Fruit fly (Drosophila melanogaster): ENCODE data around the gene CG1503.

The CG1503 gene

DNA sequence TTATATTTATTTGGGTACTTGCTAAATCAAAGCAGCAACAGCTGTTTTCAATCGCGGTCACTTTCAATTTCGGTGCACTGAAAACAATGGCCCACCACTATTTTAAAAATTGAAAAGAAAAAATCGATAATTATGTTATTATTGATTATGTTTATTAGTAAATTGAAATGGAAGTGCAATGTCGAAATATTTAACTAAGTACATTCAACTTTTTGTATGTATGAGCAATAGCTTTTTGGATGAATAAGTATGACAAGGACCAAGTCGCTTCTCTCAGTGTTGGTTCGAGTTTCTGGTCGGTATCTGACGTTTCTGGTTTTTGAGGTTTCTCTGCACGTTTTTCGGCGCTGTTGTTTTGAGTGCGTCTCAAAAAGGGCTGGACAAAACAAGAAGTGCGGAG is 18.0 kb upstream of the CG1503 start (continued):
- TF ChIP-seq CG4282 (GFP tag; optimal IDR thresholded peaks at IDR 0.05) (no peak), abd-A (tag; optimal IDR thresholded peaks at IDR 0.05) (no peak), Rx (GFP tag; IDR thresholded peaks at IDR 0.05) (peak; percentile 13; the same call in 1 of the 2 replicates), trh (GFP tag; optimal IDR thresholded peaks at IDR 0.05) (peak; percentile 44), CG13424 (tag; optimal IDR thresholded peaks at IDR 0.05) (peak; percentile 74), pfk (GFP tag; optimal IDR thresholded peaks at IDR 0.05) (no peak), ems (GFP tag; optimal IDR thresholded peaks at IDR 0.05) (peak; percentile 44), CG10267 (tag; optimal IDR thresholded peaks at IDR 0.05) (peak; percentile 62), vnd (GFP tag; IDR thresholded peaks at IDR 0.05; ENCODE audit: partially characterized antibody) (no peak), CG13775 (GFP tag; optimal IDR thresholded peaks at IDR 0.05) (peak; percentile 47), mirr (GFP tag; optimal IDR thresholded peaks at IDR 0.05) (no peak), dmrt99B (tag; optimal IDR thresholded peaks at IDR 0.05) (peak; percentile 79), MESR4 (GFP tag; optimal IDR thresholded peaks at IDR 0.05) (no peak), slp2 (GFP tag; optimal IDR thresholded peaks at IDR 0.05) (peak; percentile 23), CG15514 (GFP tag; optimal IDR thresholded peaks at IDR 0.05) (peak; percentile 35), CG12659 (GFP tag; optimal IDR thresholded peaks at IDR 0.05) (peak; percentile 53), CG7963 (GFP tag; IDR thresholded peaks at IDR 0.05; ENCODE audit: partially characterized antibody) (no peak), CG6272 (GFP tag; IDR thresholded peaks at IDR 0.05) (peak; percentile 51; the same call in 1 of the 2 replicates), Lpt (GFP tag; optimal IDR thresholded peaks at IDR 0.05) (no peak), HLH54F (GFP tag; optimal IDR thresholded peaks at IDR 0.05) (peak; percentile 22), CG12071 (GFP tag; optimal IDR thresholded peaks at IDR 0.05) (peak; percentile 30), CG8089 (GFP tag; optimal IDR thresholded peaks at IDR 0.05) (peak; percentile 32), CG6654 (GFP tag; optimal IDR thresholded peaks at IDR 0.05) (peak; percentile 14), CG33557 (GFP tag; optimal IDR thresholded peaks at IDR 0.05) (no peak), CG17359 (tag; optimal IDR thresholded peaks at IDR 0.05) (peak; percentile 73), Bteb2 (GFP tag; optimal IDR thresholded peaks at IDR 0.05) (peak; percentile 30), eve (GFP tag; optimal IDR thresholded peaks at IDR 0.05) (peak in 1 of 2 experiments; percentile 83), CG6813 (GFP tag; optimal IDR thresholded peaks at IDR 0.05) (peak; percentile 39), Dip2 (GFP tag; IDR thresholded peaks at IDR 0.05) (no peak), PHDP (tag; optimal IDR thresholded peaks at IDR 0.05) (peak; percentile 81), Taf1 (GFP tag; IDR thresholded peaks at IDR 0.05) (peak; percentile 29; the same call in 1 of the 2 replicates), zf30C (GFP tag; optimal IDR thresholded peaks at IDR 0.05) (peak; percentile 58), sima (GFP tag; optimal IDR thresholded peaks at IDR 0.05) (no peak), Eip74EF (GFP tag; optimal IDR thresholded peaks at IDR 0.05) (peak in 1 of 2 experiments; percentile 73), nom (GFP tag; optimal IDR thresholded peaks at IDR 0.05) (no peak), CG8924 (tag; optimal IDR thresholded peaks at IDR 0.05) (peak; percentile 76), CG10431 (GFP tag; optimal IDR thresholded peaks at IDR 0.05) (no peak), sens (GFP tag) (peak; percentile 92), CG9797 (GFP tag; optimal IDR thresholded peaks at IDR 0.05) (no peak), ap (GFP tag; IDR thresholded peaks at IDR 0.05) (0 out of 2 replicates have a peak, but pooled peaks have one; percentile 46), fu2 (GFP tag; optimal IDR thresholded peaks at IDR 0.05) (no peak), CG14710 (tag; optimal IDR thresholded peaks at IDR 0.05) (no peak), CG11560 (tag; IDR thresholded peaks at IDR 0.05) (no peak), CG12391 (tag; optimal IDR thresholded peaks at IDR 0.05) (peak; percentile 83), Dp (GFP tag; optimal IDR thresholded peaks at IDR 0.05) (no peak), Atf3 (GFP tag; optimal IDR thresholded peaks at IDR 0.05) (no peak), gcm2 (GFP tag; optimal IDR thresholded peaks at IDR 0.05) (peak; percentile 33), CG13624 (GFP tag; optimal IDR thresholded peaks at IDR 0.05) (peak; percentile 39), ken (GFP tag; IDR thresholded peaks at IDR 0.05) (peak; percentile 56; the same call in 1 of the 3 replicates), CG2712 (tag; optimal IDR thresholded peaks at IDR 0.05) (peak; percentile 82)
